Fruit fly (Drosophila melanogaster) whole organism, embryonic: Measurements from ENCODE around the gene OS9.
A peak's percentile ranks its signal among the peaks of the same experiment; 100 is the strongest.

Source experiments
- Abd-B ChIP-seq: fragments of 200-800 bp; sonication (Bioruptor generic); optimal IDR thresholded peaks from 2 replicates; lab custom pipeline; 2018; ENCODE audit warnings: missing biosample characterization, mild to moderate bottlenecking, missing genetic modification characterization, moderate library complexity
- CG10209 ChIP-seq: fragments of 200-800 bp; sonication (Bioruptor generic); optimal IDR thresholded peaks from 3 replicates; lab custom pipeline; 2017; ENCODE audit warnings: missing biosample characterization, mild to moderate bottlenecking, missing genetic modification characterization, missing genetic modification reagents
- CG10462 ChIP-seq: fragments of 200-800 bp; sonication (Bioruptor generic); optimal IDR thresholded peaks from 2 replicates; lab custom pipeline; 2016; ENCODE audit warnings: missing biosample characterization, missing genetic modification characterization
- CG10654 ChIP-seq: fragments of 200-800 bp; sonication (Bioruptor generic); optimal IDR thresholded peaks from 2 replicates; lab custom pipeline; 2016; ENCODE audit warnings: missing biosample characterization, missing genetic modification characterization
- CG12299 ChIP-seq: fragments of 200-800 bp; sonication (Bioruptor generic); optimal IDR thresholded peaks from 2 replicates; lab custom pipeline; 2018; ENCODE audit warnings: missing biosample characterization, mild to moderate bottlenecking, missing genetic modification characterization
- CG13296 ChIP-seq: fragments of 200-800 bp; sonication (Bioruptor generic); optimal IDR thresholded peaks from 3 replicates; lab custom pipeline; 2018; ENCODE audit warnings: missing biosample characterization, mild to moderate bottlenecking, missing genetic modification characterization
- CG14667 ChIP-seq: fragments of 200-800 bp; sonication (Bioruptor generic); IDR thresholded peaks from 2 replicates; pipeline ENCODE4 v1.3.6; 2022; ENCODE audit warnings: missing biosample characterization, missing genetic modification characterization
- CG14965 ChIP-seq: fragments of 200-800 bp; sonication (Bioruptor generic); optimal IDR thresholded peaks from 2 replicates; lab custom pipeline; 2016; ENCODE audit warnings: missing biosample characterization, missing genetic modification characterization, borderline replicate concordance
- CG2889 ChIP-seq: fragments of 200-800 bp; sonication (Bioruptor generic); IDR thresholded peaks from 3 replicates; pipeline ENCODE4 v1.3.6; 2022; ENCODE audit warnings: missing biosample characterization, missing genetic modification characterization
- CG30020 ChIP-seq: fragments of 200-800 bp; optimal IDR thresholded peaks from 2 replicates; lab custom pipeline; 2019; ENCODE audit warnings: missing biosample characterization, mild to moderate bottlenecking, missing genetic modification characterization, moderate library complexity
- CG3995 ChIP-seq: fragments of 200-800 bp; sonication (Bioruptor generic); optimal IDR thresholded peaks from 3 replicates; lab custom pipeline; 2016; ENCODE audit warnings: missing biosample characterization, missing genetic modification characterization
- CG42726 ChIP-seq: fragments of 200-800 bp; sonication (Bioruptor generic); IDR thresholded peaks from 2 replicates; pipeline ENCODE4 v1.3.6; 2022; ENCODE audit warnings: missing biosample characterization, missing genetic modification characterization; ENCODE audit not compliant: partially characterized antibody
- CG4328 ChIP-seq: fragments of 200-800 bp; sonication (Bioruptor generic); optimal IDR thresholded peaks from 3 replicates; lab custom pipeline; 2017; ENCODE audit warnings: missing biosample characterization, missing genetic modification reagents, missing genetic modification characterization
- CG6791 ChIP-seq: fragments of 200-800 bp; sonication (Bioruptor generic); IDR thresholded peaks from 3 replicates; pipeline ENCODE4 v1.3.6; 2022; ENCODE audit warnings: missing biosample characterization, missing genetic modification characterization; ENCODE audit not compliant: partially characterized antibody
- CG7786 ChIP-seq: fragments of 200-800 bp; sonication (Bioruptor generic); optimal IDR thresholded peaks from 2 replicates; lab custom pipeline; 2016; ENCODE audit warnings: missing biosample characterization, missing genetic modification characterization
- CG8359 ChIP-seq: fragments of 200-800 bp; sonication (Bioruptor generic); optimal IDR thresholded peaks from 2 replicates; lab custom pipeline; 2017; ENCODE audit warnings: missing biosample characterization, mild to moderate bottlenecking, missing genetic modification characterization, borderline replicate concordance
- CG8388 ChIP-seq: fragments of 200-800 bp; sonication (Bioruptor generic); optimal IDR thresholded peaks from 2 replicates; lab custom pipeline; 2019; ENCODE audit warnings: missing biosample characterization, mild to moderate bottlenecking, missing genetic modification characterization, moderate library complexity
- CHES-1-like ChIP-seq: fragments of 200-800 bp; sonication (Bioruptor generic); optimal IDR thresholded peaks from 2 replicates; lab custom pipeline; 2016; ENCODE audit warnings: missing biosample characterization, missing genetic modification characterization
- CoRest ChIP-seq: fragments of 200-800 bp; sonication (Bioruptor generic); optimal IDR thresholded peaks from 3 replicates; lab custom pipeline; 2018; ENCODE audit warnings: missing biosample characterization, mild to moderate bottlenecking, missing genetic modification characterization, moderate library complexity
- D19B ChIP-seq: fragments of 200-800 bp; sonication (Bioruptor generic); optimal IDR thresholded peaks from 2 replicates; lab custom pipeline; 2017; ENCODE audit warnings: missing biosample characterization, mild to moderate bottlenecking, missing genetic modification characterization
- Dek ChIP-seq: fragments of 200-800 bp; sonication (Bioruptor generic); optimal IDR thresholded peaks from 3 replicates; lab custom pipeline; 2019; ENCODE audit warnings: missing biosample characterization, mild to moderate bottlenecking, missing genetic modification characterization, moderate library complexity
- E2f2 ChIP-seq: fragments of 200-800 bp; sonication (Bioruptor generic); IDR thresholded peaks from 2 replicates; pipeline ENCODE4 v1.3.6; 2022; ENCODE audit warnings: missing biosample characterization, missing genetic modification characterization
- ERR ChIP-seq: fragments of 200-800 bp; sonication (Bioruptor generic); optimal IDR thresholded peaks from 2 replicates; lab custom pipeline; 2016; ENCODE audit warnings: missing biosample characterization, missing genetic modification characterization
- HLH3B ChIP-seq: fragments of 200-800 bp; sonication (Bioruptor generic); IDR thresholded peaks from 2 replicates; pipeline ENCODE4 v1.3.6; 2022; ENCODE audit warnings: missing biosample characterization, missing genetic modification characterization
- Hey ChIP-seq: fragments of 200-800 bp; sonication (Bioruptor generic); optimal IDR thresholded peaks from 3 replicates; lab custom pipeline; 2018; ENCODE audit warnings: missing biosample characterization, mild to moderate bottlenecking, missing genetic modification characterization
- HmgZ ChIP-seq: fragments of 200-800 bp; sonication (Bioruptor generic); optimal IDR thresholded peaks from 2 replicates; lab custom pipeline; 2018; ENCODE audit warnings: missing biosample characterization, mild to moderate bottlenecking, missing genetic modification characterization
- MTF-1 ChIP-seq: fragments of 200-800 bp; sonication (Bioruptor generic); optimal IDR thresholded peaks from 2 replicates; lab custom pipeline; 2018; ENCODE audit warnings: missing biosample characterization, mild to moderate bottlenecking, missing genetic modification characterization, borderline replicate concordance
- Mrtf ChIP-seq: fragments of 200-800 bp; sonication (Bioruptor generic); IDR thresholded peaks from 3 replicates; pipeline ENCODE4 v1.3.6; 2022; ENCODE audit warnings: missing biosample characterization, missing genetic modification characterization
- Nf-YB ChIP-seq: fragments of 200-800 bp; sonication (Bioruptor generic); optimal IDR thresholded peaks from 3 replicates; lab custom pipeline; 2019; ENCODE audit warnings: missing biosample characterization, mild to moderate bottlenecking, missing genetic modification characterization, moderate library complexity
- Opbp ChIP-seq: fragments of 200-800 bp; sonication (Bioruptor generic); IDR thresholded peaks from 3 replicates; pipeline ENCODE4 v1.3.6; 2022; ENCODE audit warnings: missing biosample characterization, missing genetic modification characterization; ENCODE audit not compliant: partially characterized antibody
- Taf1 ChIP-seq: fragments of 200-800 bp; sonication (Bioruptor generic); IDR thresholded peaks from 2 replicates; pipeline ENCODE4 v1.3.6; 2022; ENCODE audit warnings: missing biosample characterization, missing genetic modification characterization
- amos ChIP-seq: fragments of 200-800 bp; sonication (Bioruptor generic); IDR thresholded peaks from 2 replicates; pipeline ENCODE4 v1.3.6; 2022; ENCODE audit warnings: missing biosample characterization, missing genetic modification characterization; ENCODE audit not compliant: partially characterized antibody
- ara ChIP-seq: fragments of 200-800 bp; sonication (Bioruptor generic); IDR thresholded peaks from 2 replicates; pipeline ENCODE4 v1.3.6; 2022; ENCODE audit warnings: missing biosample characterization, missing genetic modification characterization
- bbx ChIP-seq: fragments of 200-800 bp; sonication (Bioruptor generic); IDR thresholded peaks from 2 replicates; pipeline ENCODE4 v1.3.6; 2022; ENCODE audit warnings: missing biosample characterization, missing genetic modification characterization; ENCODE audit not compliant: partially characterized antibody
- danr ChIP-seq: fragments of 200-800 bp; sonication (Bioruptor generic); IDR thresholded peaks from 2 replicates; pipeline ENCODE4 v1.3.6; 2022; ENCODE audit warnings: missing biosample characterization, missing genetic modification characterization
- ems ChIP-seq: fragments of 200-800 bp; sonication (Bioruptor generic); optimal IDR thresholded peaks from 3 replicates; lab custom pipeline; 2016; ENCODE audit warnings: missing biosample characterization, missing genetic modification characterization
- gfzf ChIP-seq: fragments of 200-800 bp; sonication (Bioruptor generic); optimal IDR thresholded peaks from 2 replicates; lab custom pipeline; 2016; ENCODE audit warnings: missing biosample characterization, mild to moderate bottlenecking, missing genetic modification characterization, moderate library complexity
- ken ChIP-seq: fragments of 200-800 bp; sonication (Bioruptor generic); IDR thresholded peaks from 3 replicates; pipeline ENCODE4 v1.3.6; 2022; ENCODE audit warnings: missing biosample characterization, missing genetic modification characterization
- knrl ChIP-seq: fragments of 200-800 bp; sonication (Bioruptor generic); IDR thresholded peaks from 3 replicates; pipeline ENCODE4 v1.3.6; 2022; ENCODE audit warnings: missing biosample characterization, missing genetic modification characterization; ENCODE audit not compliant: partially characterized antibody
- lbe ChIP-seq: fragments of 200-800 bp; sonication (Bioruptor generic); optimal IDR thresholded peaks from 2 replicates; lab custom pipeline; 2016; ENCODE audit warnings: missing biosample characterization, mild to moderate bottlenecking, missing genetic modification characterization
- mirr ChIP-seq: fragments of 200-800 bp; sonication (Bioruptor generic); optimal IDR thresholded peaks from 3 replicates; lab custom pipeline; 2018; ENCODE audit warnings: missing biosample characterization, mild to moderate bottlenecking, missing genetic modification characterization
- nerfin-1 ChIP-seq: fragments of 200-800 bp; sonication (Bioruptor generic); optimal IDR thresholded peaks from 3 replicates; lab custom pipeline; 2019; ENCODE audit warnings: missing biosample characterization, mild to moderate bottlenecking, missing genetic modification characterization, moderate library complexity
- p53 ChIP-seq: fragments of 200-800 bp; sonication (Bioruptor generic); optimal IDR thresholded peaks from 2 replicates; lab custom pipeline; 2016; ENCODE audit warnings: missing biosample characterization, missing genetic modification characterization
- sc ChIP-seq, 3 experiments: fragments of >200 bp in 2 of 3; fragments of 200-800 bp in 1 of 3; sonication (Bioruptor generic) in 1 of 3; optimal IDR thresholded peaks; 2 replicates in 2 of 3; 3 replicates in 1 of 3; lab custom pipeline; 2017; ENCODE audit warnings: mild to moderate bottlenecking in 1 of 3, missing biosample characterization in 1 of 3, missing genetic modification characterization in 1 of 3, missing genetic modification reagents in 1 of 3
- sna ChIP-seq: fragments of 200-800 bp; sonication (Bioruptor generic); IDR thresholded peaks from 2 replicates; pipeline ENCODE4 v1.3.6; 2022; ENCODE audit warnings: missing biosample characterization, missing genetic modification characterization; ENCODE audit not compliant: partially characterized antibody
- so ChIP-seq: fragments of 200-800 bp; sonication (Bioruptor generic); IDR thresholded peaks from 3 replicates; pipeline ENCODE4 v1.3.6; 2022; ENCODE audit warnings: missing biosample characterization, missing genetic modification characterization
- ssp ChIP-seq: fragments of 200-800 bp; sonication (Bioruptor generic); IDR thresholded peaks from 2 replicates; pipeline ENCODE4 v1.3.6; 2022; ENCODE audit warnings: missing biosample characterization, missing genetic modification characterization
- stc ChIP-seq: fragments of 200-800 bp; sonication (Bioruptor generic); IDR thresholded peaks from 2 replicates; pipeline ENCODE4 v1.3.6; 2022; ENCODE audit warnings: missing biosample characterization, missing genetic modification characterization
- yki ChIP-seq: fragments of >200 bp; optimal IDR thresholded peaks from 3 replicates; lab custom pipeline; 2018

Gene OS9

dm6 chr2L:19958520-19959161 is 7.7 kb downstream of the OS9 start, which contains the start of gene COX4 (continued):
- TF ChIP-seq CG2889 (GFP tag; lab: Robert Waterston, UW) (no peak), danr (no peak), CoRest (tag; lab: Kevin White, UChicago) (peak; percentile 11), yki (no peak), CG8359 (no peak), CG4328 (GFP tag; lab: Kevin White, UChicago) (no peak), CG3995 (GFP tag; lab: Kevin White, UChicago) (peak; percentile 18), ken (no peak), ems (GFP tag; lab: Kevin White, UChicago) (no peak), HmgZ (tag; lab: Kevin White, UChicago) (peak; percentile 30), gfzf (GFP tag; lab: Kevin White, UChicago) (peak; percentile 69), CG10462 (GFP tag; lab: Kevin White, UChicago) (no peak), CG13296 (GFP tag; lab: Kevin White, UChicago) (no peak), stc (GFP tag; lab: Robert Waterston, UW) (no peak), CG12299 (no peak), CG10654 (no peak), Nf-YB (GFP tag; lab: Kevin White, UChicago) (no peak), CG42726 (GFP tag; lab: Robert Waterston, UW) (peak; percentile 74; the same call in 1 of the 2 replicates), D19B (no peak), CG14667 (GFP tag; lab: Robert Waterston, UW) (no peak), sna (peak; percentile 22), HLH3B (GFP tag; lab: Robert Waterston, UW) (no peak), p53 (GFP tag; lab: Kevin White, UChicago) (no peak), mirr (GFP tag; lab: Kevin White, UChicago) (no peak), CHES-1-like (GFP tag; lab: Kevin White, UChicago) (no peak), knrl (peak; percentile 77), amos (GFP tag; lab: Robert Waterston, UW) (peak; percentile 79), so (GFP tag; lab: Robert Waterston, UW) (no peak), Taf1 (GFP tag; lab: Robert Waterston, UW) (no peak), CG10209 (GFP tag; lab: Kevin White, UChicago) (no peak), MTF-1 (GFP tag; lab: Kevin White, UChicago) (no peak), Hey (tag; lab: Kevin White, UChicago) (no peak), CG14965 (no peak), ara (GFP tag; lab: Robert Waterston, UW) (no peak), sc (optimal IDR thresholded peaks at IDR 0.05; lab: Kevin White, UChicago) (no peak), sc (GFP tag; optimal IDR thresholded peaks at IDR 0.05; lab: Kevin White, UChicago) (no peak), bbx (GFP tag; lab: Robert Waterston, UW) (peak; percentile 86), Abd-B (GFP tag; lab: Kevin White, UChicago) (peak; percentile 25), lbe (GFP tag; lab: Kevin White, UChicago) (no peak), nerfin-1 (tag; lab: Kevin White, UChicago) (no peak), CG7786 (GFP tag; lab: Kevin White, UChicago) (no peak), Opbp (GFP tag; lab: Robert Waterston, UW) (peak; percentile 75; the same call in 2 of the 3 replicates), CG8388 (no peak), CG6791 (GFP tag; lab: Robert Waterston, UW) (peak; percentile 62; the same call in 2 of the 3 replicates), E2f2 (peak; percentile 95), CG30020 (tag; lab: Kevin White, UChicago) (peak; percentile 43), Mrtf (GFP tag; lab: Robert Waterston, UW) (no peak), Dek (peak; percentile 44), ERR (GFP tag; lab: Kevin White, UChicago) (no peak), ssp (GFP tag; lab: Robert Waterston, UW) (no peak)
